Fruit fly (Drosophila melanogaster) whole organism, embryonic: ENCODE measurements around the gene CG3224.
A peak's percentile ranks its signal among the peaks of the same experiment; 100 is the strongest.

ENCODE experiments used
- Antp ChIP-seq: fragments of 200-800 bp; sonication (Bioruptor generic); optimal IDR thresholded peaks from 3 replicates; lab custom pipeline; 2016; ENCODE audit warnings: missing biosample characterization, missing genetic modification characterization
- Atf3 ChIP-seq: fragments of 200-800 bp; sonication (Bioruptor generic); optimal IDR thresholded peaks from 3 replicates; lab custom pipeline; 2016; ENCODE audit warnings: missing biosample characterization, missing genetic modification characterization
- CG10543 ChIP-seq: fragments of 200-800 bp; sonication (Bioruptor generic); optimal IDR thresholded peaks from 3 replicates; lab custom pipeline; 2017; ENCODE audit warnings: missing biosample characterization, mild to moderate bottlenecking, missing genetic modification characterization, moderate library complexity
- CG11504 ChIP-seq: fragments of 200-800 bp; sonication (Bioruptor generic); optimal IDR thresholded peaks from 3 replicates; lab custom pipeline; 2019; ENCODE audit warnings: missing biosample characterization, mild to moderate bottlenecking, missing genetic modification characterization, moderate library complexity
- CG12071 ChIP-seq: fragments of 200-800 bp; sonication (Bioruptor generic); optimal IDR thresholded peaks from 3 replicates; lab custom pipeline; 2018; ENCODE audit warnings: missing biosample characterization, mild to moderate bottlenecking, missing genetic modification characterization
- CG13424 ChIP-seq: fragments of 200-800 bp; sonication (Bioruptor generic); optimal IDR thresholded peaks from 2 replicates; lab custom pipeline; 2019; ENCODE audit warnings: missing biosample characterization, mild to moderate bottlenecking, missing genetic modification characterization, moderate library complexity
- CG1529 ChIP-seq: fragments of 200-800 bp; sonication (Bioruptor generic); optimal IDR thresholded peaks from 3 replicates; lab custom pipeline; 2018; ENCODE audit warnings: missing biosample characterization, missing genetic modification characterization
- CG15696 ChIP-seq: fragments of 200-800 bp; sonication (Bioruptor generic); optimal IDR thresholded peaks from 2 replicates; lab custom pipeline; 2019; ENCODE audit warnings: missing biosample characterization, mild to moderate bottlenecking, missing genetic modification characterization, moderate library complexity
- CG1602 ChIP-seq: fragments of 200-800 bp; sonication (Bioruptor generic); optimal IDR thresholded peaks from 3 replicates; lab custom pipeline; 2016; ENCODE audit warnings: missing biosample characterization, missing genetic modification characterization
- CG17359 ChIP-seq: fragments of 200-800 bp; sonication (Bioruptor generic); optimal IDR thresholded peaks from 3 replicates; lab custom pipeline; 2018; ENCODE audit warnings: missing biosample characterization, mild to moderate bottlenecking, missing genetic modification characterization, moderate library complexity
- CG18011 ChIP-seq: fragments of 200-800 bp; sonication (Bioruptor generic); optimal IDR thresholded peaks from 2 replicates; lab custom pipeline; 2017; ENCODE audit warnings: missing biosample characterization, missing genetic modification characterization, mild to moderate bottlenecking, moderate library complexity, missing genotype
- CG18476 ChIP-seq: fragments of 200-800 bp; sonication (Bioruptor generic); optimal IDR thresholded peaks from 2 replicates; lab custom pipeline; 2016; ENCODE audit warnings: missing biosample characterization, mild to moderate bottlenecking, missing genetic modification characterization
- CG2199 ChIP-seq: fragments of 200-800 bp; sonication (Bioruptor generic); IDR thresholded peaks from 3 replicates; pipeline ENCODE4 v1.3.6; 2022; ENCODE audit warnings: missing biosample characterization, missing genetic modification characterization
- CG30020 ChIP-seq: fragments of 200-800 bp; optimal IDR thresholded peaks from 2 replicates; lab custom pipeline; 2019; ENCODE audit warnings: missing biosample characterization, mild to moderate bottlenecking, missing genetic modification characterization, moderate library complexity
- CG34376 ChIP-seq: fragments of 200-800 bp; sonication (Bioruptor generic); optimal IDR thresholded peaks from 2 replicates; lab custom pipeline; 2018; ENCODE audit warnings: missing biosample characterization, mild to moderate bottlenecking, missing genetic modification characterization
- CG7357 ChIP-seq: fragments of 200-800 bp; sonication (Bioruptor generic); IDR thresholded peaks from 3 replicates; pipeline ENCODE4 v1.3.6; 2022; ENCODE audit warnings: missing biosample characterization, missing genetic modification characterization
- CG7745 ChIP-seq: fragments of 200-800 bp; sonication (Bioruptor generic); optimal IDR thresholded peaks from 2 replicates; lab custom pipeline; 2018; ENCODE audit warnings: missing biosample characterization, mild to moderate bottlenecking, missing genetic modification characterization, moderate library complexity
- Camta ChIP-seq: fragments of 200-800 bp; sonication (Bioruptor generic); optimal IDR thresholded peaks from 2 replicates; lab custom pipeline; 2016; ENCODE audit warnings: missing biosample characterization, missing genetic modification characterization
- CkIIα-i1 ChIP-seq: fragments of 200-800 bp; sonication (Bioruptor generic); IDR thresholded peaks from 2 replicates; pipeline ENCODE4 v1.3.6; 2022; ENCODE audit warnings: missing biosample characterization, missing genetic modification characterization
- Elba2 ChIP-seq: fragments of 200-800 bp; sonication (Bioruptor generic); optimal IDR thresholded peaks from 3 replicates; lab custom pipeline; 2016; ENCODE audit warnings: missing biosample characterization, missing genetic modification characterization
- Ets97D ChIP-seq: fragments of 200-800 bp; sonication (Bioruptor generic); optimal IDR thresholded peaks from 3 replicates; lab custom pipeline; 2016; ENCODE audit warnings: missing biosample characterization, missing genetic modification characterization
- Fer2 ChIP-seq: fragments of 200-800 bp; sonication (Bioruptor generic); optimal IDR thresholded peaks from 2 replicates; lab custom pipeline; 2018; ENCODE audit warnings: missing biosample characterization, mild to moderate bottlenecking, missing genetic modification characterization, moderate library complexity
- Gug ChIP-seq: fragments of 200-800 bp; sonication (Bioruptor generic); IDR thresholded peaks from 4 replicates; pipeline ENCODE4 v1.3.6; 2022; ENCODE audit warnings: missing biosample characterization, missing genetic modification characterization
- HLH4C ChIP-seq: fragments of 200-800 bp; sonication (Bioruptor generic); IDR thresholded peaks from 3 replicates; pipeline ENCODE4 v1.3.6; 2022; ENCODE audit warnings: missing biosample characterization, missing genetic modification characterization; ENCODE audit not compliant: partially characterized antibody
- HLHmδ ChIP-seq: fragments of 200-800 bp; sonication (Bioruptor generic); optimal IDR thresholded peaks from 2 replicates; lab custom pipeline; 2018; ENCODE audit warnings: missing biosample characterization, mild to moderate bottlenecking, missing genetic modification characterization, moderate library complexity
- Lpt ChIP-seq: fragments of >200 bp; optimal IDR thresholded peaks from 2 replicates; lab custom pipeline; 2018; ENCODE audit warnings: missing biosample characterization, missing genetic modification characterization
- Mad ChIP-seq: fragments of 200-800 bp; sonication (Bioruptor generic); optimal IDR thresholded peaks from 2 replicates; lab custom pipeline; 2016; ENCODE audit warnings: missing biosample characterization, missing genetic modification characterization
- Max ChIP-seq: fragments of 200-800 bp; sonication (Bioruptor generic); optimal IDR thresholded peaks from 2 replicates; lab custom pipeline; 2016; ENCODE audit warnings: missing biosample characterization, mild to moderate bottlenecking, missing genetic modification characterization
- Meics ChIP-seq: fragments of 200-800 bp; sonication (Bioruptor generic); optimal IDR thresholded peaks from 2 replicates; lab custom pipeline; 2017; ENCODE audit warnings: missing biosample characterization, mild to moderate bottlenecking, missing genetic modification characterization
- NC2β ChIP-seq: fragments of 200-800 bp; sonication (Bioruptor generic); optimal IDR thresholded peaks from 2 replicates; lab custom pipeline; 2016; ENCODE audit warnings: missing biosample characterization, missing genetic modification characterization
- Nf-YA ChIP-seq: fragments of 200-800 bp; sonication (Bioruptor generic); IDR thresholded peaks from 2 replicates; pipeline ENCODE4 v1.3.6; 2022; ENCODE audit warnings: missing biosample characterization, missing genetic modification characterization
- Oaz ChIP-seq: fragments of 200-800 bp; sonication (Bioruptor generic); IDR thresholded peaks from 2 replicates; pipeline ENCODE4 v1.3.6; 2022; ENCODE audit warnings: missing biosample characterization, missing genetic modification characterization
- Spps ChIP-seq: fragments of 200-800 bp; sonication (Bioruptor generic); optimal IDR thresholded peaks from 2 replicates; lab custom pipeline; 2018; ENCODE audit warnings: missing biosample characterization, mild to moderate bottlenecking, missing genetic modification characterization
- Trl ChIP-seq, 3 experiments: fragments of >200 bp in 2 of 3; fragments of 200-800 bp in 1 of 3; sonication (Bioruptor generic) in 1 of 3; optimal IDR thresholded peaks; 2 replicates in 1 of 3; 3 replicates in 2 of 3; lab custom pipeline; 2016 to 2017; ENCODE audit warnings: missing biosample characterization in 1 of 3, missing genetic modification characterization in 1 of 3
- chif ChIP-seq, 2 experiments: fragments of 200-800 bp; sonication (Bioruptor generic); optimal IDR thresholded peaks; 3 replicates each; lab custom pipeline; 2016; ENCODE audit warnings: missing biosample characterization in 2 of 2, missing genetic modification characterization in 2 of 2
- disco-r ChIP-seq: fragments of 200-800 bp; sonication (Bioruptor generic); optimal IDR thresholded peaks from 2 replicates; lab custom pipeline; 2016; ENCODE audit warnings: missing biosample characterization, missing genetic modification characterization
- fd3F ChIP-seq: fragments of 200-800 bp; sonication (Bioruptor generic); optimal IDR thresholded peaks from 2 replicates; lab custom pipeline; 2018; ENCODE audit warnings: missing biosample characterization, mild to moderate bottlenecking, missing genetic modification characterization, moderate library complexity
- fd64A ChIP-seq: fragments of 200-800 bp; sonication (Bioruptor generic); optimal IDR thresholded peaks from 3 replicates; lab custom pipeline; 2018; ENCODE audit warnings: missing biosample characterization, mild to moderate bottlenecking, missing genetic modification characterization
- hth ChIP-seq: fragments of >200 bp; optimal IDR thresholded peaks from 2 replicates; lab custom pipeline; 2017; ENCODE audit warnings: inconsistent platforms
- lilli ChIP-seq: fragments of 200-800 bp; sonication (Bioruptor generic); optimal IDR thresholded peaks from 3 replicates; lab custom pipeline; 2016; ENCODE audit warnings: missing biosample characterization, missing genetic modification characterization
- lov ChIP-seq, 2 experiments: fragments of 200-800 bp in 1 of 2; fragments of >200 bp in 1 of 2; sonication (Bioruptor generic) in 1 of 2; IDR thresholded peaks in 1 of 2; optimal IDR thresholded peaks in 1 of 2; 2 replicates in 1 of 2; 3 replicates in 1 of 2; pipeline versions ENCODE4 v1.3.6 to Lab custom; 2017 to 2022; ENCODE audit warnings: missing biosample characterization in 1 of 2, missing genetic modification characterization in 1 of 2
- nmo ChIP-seq: fragments of 200-800 bp; sonication (Bioruptor generic); optimal IDR thresholded peaks from 2 replicates; lab custom pipeline; 2018; ENCODE audit warnings: missing biosample characterization, mild to moderate bottlenecking, missing genetic modification characterization, moderate library complexity
- oc ChIP-seq: fragments of 200-800 bp; sonication (Bioruptor generic); optimal IDR thresholded peaks from 2 replicates; lab custom pipeline; 2018; ENCODE audit warnings: missing biosample characterization, mild to moderate bottlenecking, missing genetic modification characterization, moderate library complexity
- pita ChIP-seq: fragments of 200-800 bp; sonication (Bioruptor generic); optimal IDR thresholded peaks from 2 replicates; lab custom pipeline; 2017; ENCODE audit warnings: missing biosample characterization, mild to moderate bottlenecking, missing genetic modification characterization
- seq ChIP-seq: fragments of 200-800 bp; sonication (Bioruptor generic); IDR thresholded peaks from 2 replicates; pipeline ENCODE4 v1.3.6; 2022; ENCODE audit warnings: missing biosample characterization, missing genetic modification characterization
- sisA ChIP-seq: fragments of 200-800 bp; sonication (Bioruptor generic); IDR thresholded peaks from 2 replicates; pipeline ENCODE4 v1.3.6; 2022; ENCODE audit warnings: missing biosample characterization, missing genetic modification characterization
- tin ChIP-seq: fragments of 200-800 bp; sonication (Bioruptor generic); optimal IDR thresholded peaks from 3 replicates; lab custom pipeline; 2016; ENCODE audit warnings: missing biosample characterization, missing genetic modification characterization
- tio ChIP-seq: fragments of 200-800 bp; sonication (Bioruptor generic); optimal IDR thresholded peaks from 2 replicates; lab custom pipeline; 2017; ENCODE audit warnings: missing biosample characterization, missing genetic modification characterization, inconsistent platforms
- tll ChIP-seq, 2 experiments: fragments of 200-800 bp in 1 of 2; fragments of >200 bp in 1 of 2; sonication (Bioruptor generic) in 1 of 2; optimal IDR thresholded peaks; 2 replicates each; lab custom pipeline; 2017 to 2019; ENCODE audit warnings: missing biosample characterization in 2 of 2, missing genetic modification characterization in 2 of 2, mild to moderate bottlenecking in 1 of 2, moderate library complexity in 1 of 2
- unpg ChIP-seq: fragments of 200-800 bp; sonication (Bioruptor generic); optimal IDR thresholded peaks from 3 replicates; lab custom pipeline; 2018; ENCODE audit warnings: missing biosample characterization, mild to moderate bottlenecking, missing genetic modification characterization, moderate library complexity
- wor ChIP-seq: fragments of 200-800 bp; sonication (Bioruptor generic); IDR thresholded peaks from 2 replicates; pipeline ENCODE4 v1.3.6; 2022; ENCODE audit warnings: missing biosample characterization, missing genetic modification characterization

Gene CG3224

DNA sequence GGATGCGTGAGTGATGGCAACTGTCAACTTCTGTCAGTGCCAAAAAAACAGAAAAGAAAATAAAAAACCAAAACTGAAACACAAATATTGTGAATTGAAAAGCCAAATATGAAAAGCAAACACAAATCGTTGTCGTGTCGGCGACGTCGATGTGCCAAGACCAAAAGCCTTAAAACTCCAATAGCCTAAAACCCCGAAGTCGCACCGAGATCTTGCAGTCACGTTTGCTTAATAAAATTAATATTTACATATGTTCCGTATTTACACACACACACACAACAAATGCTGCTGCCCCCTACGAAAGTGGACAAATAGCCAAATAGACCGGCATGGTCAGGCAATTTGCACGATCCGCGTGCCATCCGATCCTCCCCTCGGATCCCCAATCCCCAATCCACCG is 23.1 kb downstream of the CG3224 start (continued):
- TF ChIP-seq Meics (peak; percentile 27), Elba2 (no peak), lov (optimal IDR thresholded peaks at IDR 0.05; lab: Kevin White, UChicago) (no peak), lov (GFP tag; IDR thresholded peaks at IDR 0.05; lab: Robert Waterston, UW) (no peak), CG12071 (GFP tag; lab: Kevin White, UChicago) (peak; percentile 41), Spps (no peak), Fer2 (no peak), unpg (peak; percentile 7), lilli (GFP tag; lab: Kevin White, UChicago) (no peak), wor (GFP tag; lab: Robert Waterston, UW) (no peak), Gug (GFP tag; lab: Robert Waterston, UW) (no peak), nmo (GFP tag; lab: Kevin White, UChicago) (no peak), CG7745 (no peak), CG1529 (GFP tag; lab: Kevin White, UChicago) (peak; percentile 8), Atf3 (GFP tag; lab: Kevin White, UChicago) (no peak), CG13424 (tag; lab: Kevin White, UChicago) (peak; percentile 13), CG34376 (no peak), CG2199 (GFP tag; lab: Robert Waterston, UW) (no peak), CkIIα-i1 (GFP tag; lab: Robert Waterston, UW) (no peak), HLH4C (no peak), tin (GFP tag; lab: Kevin White, UChicago) (no peak), fd3F (GFP tag; lab: Kevin White, UChicago) (no peak), seq (GFP tag; lab: Robert Waterston, UW) (peak; percentile 51; the same call in 1 of the 2 replicates), Camta (GFP tag; lab: Kevin White, UChicago) (no peak), CG30020 (tag; lab: Kevin White, UChicago) (no peak), CG1602 (no peak), tio (no peak), NC2β (no peak), CG7357 (GFP tag; lab: Robert Waterston, UW) (no peak), oc (tag; lab: Kevin White, UChicago) (no peak), CG10543 (GFP tag; lab: Kevin White, UChicago) (peak; percentile 29), Ets97D (GFP tag; lab: Kevin White, UChicago) (no peak), Mad (GFP tag; lab: Kevin White, UChicago) (no peak), chif (GFP tag; optimal IDR thresholded peaks at IDR 0.05; lab: Kevin White, UChicago) (no peak), hth (lab: Kevin White, UChicago) (no peak), HLHmδ (GFP tag; lab: Kevin White, UChicago) (no peak), disco-r (GFP tag; lab: Kevin White, UChicago) (no peak), sisA (GFP tag; lab: Robert Waterston, UW) (no peak), pita (no peak), Trl (optimal IDR thresholded peaks at IDR 0.05; lab: Kevin White, UChicago) (no peak), Trl (GFP tag; optimal IDR thresholded peaks at IDR 0.05; lab: Kevin White, UChicago) (no peak), CG18476 (GFP tag; lab: Kevin White, UChicago) (no peak), Antp (GFP tag; lab: Kevin White, UChicago) (no peak), Nf-YA (GFP tag; lab: Robert Waterston, UW) (no peak), Lpt (GFP tag; lab: Kevin White, UChicago) (no peak), fd64A (GFP tag; lab: Kevin White, UChicago) (no peak), Max (no peak), CG15696 (tag; lab: Kevin White, UChicago) (no peak), CG11504 (tag; lab: Kevin White, UChicago) (peak; percentile 11), Oaz (GFP tag; lab: Robert Waterston, UW) (no peak), CG17359 (peak; percentile 47), tll (GFP tag; optimal IDR thresholded peaks at IDR 0.05; lab: Kevin White, UChicago) (no peak), CG18011 (GFP tag; lab: Kevin White, UChicago) (no peak)
